Worm (Caenorhabditis elegans): ENCODE results near the gene F53B3.5.

F53B3.5 gene

ce11 chrX:2843508-2843907 is 35.9 kb downstream of the F53B3.5 start:
- TF ChIP-seq ztf-11 (tag; optimal IDR thresholded peaks at IDR 0.05) (no peak), ceh-83 (GFP tag; optimal IDR thresholded peaks at IDR 0.05) (peak; percentile 48)

ce11 chrX:2841754-2842153 is 37.6 kb downstream of the F53B3.5 start:
- TF ChIP-seq sptf-1 (tag; optimal IDR thresholded peaks at IDR 0.05) (no peak), mep-1 (tag; optimal IDR thresholded peaks at IDR 0.05) (no peak), unc-39 (tag; optimal IDR thresholded peaks at IDR 0.05) (no peak), unc-120 (tag; optimal IDR thresholded peaks at IDR 0.05; ENCODE audit: poor library complexity, severe bottlenecking) (no peak), ceh-83 (GFP tag; optimal IDR thresholded peaks at IDR 0.05) (no peak), elt-3 (tag; optimal IDR thresholded peaks at IDR 0.05) (no peak), ztf-11 (tag; optimal IDR thresholded peaks at IDR 0.05) (no peak), nhr-28 (tag; optimal IDR thresholded peaks at IDR 0.05) (no peak), cnd-1 (tag; optimal IDR thresholded peaks at IDR 0.05) (no peak), nhr-12 (tag; optimal IDR thresholded peaks at IDR 0.05) (no peak), lin-32 (GFP tag; optimal IDR thresholded peaks at IDR 0.05) (no peak), lsy-2 (tag; optimal IDR thresholded peaks at IDR 0.05) (no peak), pha-4 (tag; optimal IDR thresholded peaks at IDR 0.05) (no peak), bed-3 (GFP tag; optimal IDR thresholded peaks at IDR 0.05) (no peak), tbx-8 (GFP tag; optimal IDR thresholded peaks at IDR 0.05) (no peak), drap-1 (GFP tag; optimal IDR thresholded peaks at IDR 0.05) (no peak)

- TF ChIP-seq nhr-2 (tag; optimal IDR thresholded peaks at IDR 0.05) (no peak), sem-2 (GFP tag; optimal IDR thresholded peaks at IDR 0.05) (no peak), cnd-1 (tag; optimal IDR thresholded peaks at IDR 0.05) (no peak), ces-1 (GFP tag; optimal IDR thresholded peaks at IDR 0.05) (no peak), nhr-12 (tag; optimal IDR thresholded peaks at IDR 0.05) (no peak), nhr-76 (tag; optimal IDR thresholded peaks at IDR 0.05) (no peak), bed-3 (GFP tag; optimal IDR thresholded peaks at IDR 0.05) (no peak), lin-32 (GFP tag; optimal IDR thresholded peaks at IDR 0.05) (no peak), tbx-8 (GFP tag; optimal IDR thresholded peaks at IDR 0.05) (no peak), nhr-237 (tag; optimal IDR thresholded peaks at IDR 0.05) (no peak), unc-62 (GFP tag; optimal IDR thresholded peaks at IDR 0.05) (no peak), nhr-28 (tag; optimal IDR thresholded peaks at IDR 0.05) (no peak), flh-1 (GFP tag; optimal IDR thresholded peaks at IDR 0.05) (no peak), ceh-39 (tag; optimal IDR thresholded peaks at IDR 0.05) (no peak), ham-2 (GFP tag; optimal IDR thresholded peaks at IDR 0.05) (no peak), unc-120 (tag; optimal IDR thresholded peaks at IDR 0.05; ENCODE audit: poor library complexity, severe bottlenecking) (no peak), zip-8 (tag; optimal IDR thresholded peaks at IDR 0.05) (no peak), ceh-83 (GFP tag; optimal IDR thresholded peaks at IDR 0.05) (no peak), lsy-2 (tag; optimal IDR thresholded peaks at IDR 0.05) (no peak), lin-13 (tag; optimal IDR thresholded peaks at IDR 0.05) (no peak)
Observed at ce11 chrX:2840287-2840686, 39.1 kb downstream of the F53B3.5 start, which contains the start of gene Y71H10B.1. TSS of gene Y71H10B.1 (minus strand) at chrX:2840292.

- TF ChIP-seq sem-2 (GFP tag; optimal IDR thresholded peaks at IDR 0.05) = no peak
- TF ChIP-seq M03D4.4 (tag; optimal IDR thresholded peaks at IDR 0.05) = no peak
- TF ChIP-seq drap-1 (GFP tag; optimal IDR thresholded peaks at IDR 0.05) = no peak
- no peak for TF ChIP-seq nhr-12 (tag; optimal IDR thresholded peaks at IDR 0.05)
- no peak for TF ChIP-seq nhr-28 (tag; optimal IDR thresholded peaks at IDR 0.05)
- TF ChIP-seq lin-13 (tag; optimal IDR thresholded peaks at IDR 0.05) = no peak
- no peak for TF ChIP-seq blmp-1 (tag; optimal IDR thresholded peaks at IDR 0.05)
Observed at ce11 chrX:2838619-2839018, 40.8 kb downstream of the F53B3.5 start.

ce11 chrX:2837477-2837876 is 41.9 kb downstream of the F53B3.5 start:
- TF ChIP-seq snpc-4 (tag; optimal IDR thresholded peaks at IDR 0.05) = no peak
- no peak for TF ChIP-seq blmp-1 (tag; optimal IDR thresholded peaks at IDR 0.05)
- TF ChIP-seq mls-2 (tag; optimal IDR thresholded peaks at IDR 0.05) = no peak
- no peak for TF ChIP-seq unc-120 (tag; optimal IDR thresholded peaks at IDR 0.05; ENCODE audit: poor library complexity, severe bottlenecking)
- no peak for TF ChIP-seq lin-32 (GFP tag; optimal IDR thresholded peaks at IDR 0.05)
- TF ChIP-seq bed-3 (GFP tag; optimal IDR thresholded peaks at IDR 0.05) = no peak
- no peak for TF ChIP-seq mep-1 (tag; optimal IDR thresholded peaks at IDR 0.05)
- TF ChIP-seq elt-3 (tag; optimal IDR thresholded peaks at IDR 0.05) = no peak
- TF ChIP-seq sptf-1 (tag; optimal IDR thresholded peaks at IDR 0.05) = no peak
- no peak for TF ChIP-seq hlh-1 (tag; optimal IDR thresholded peaks at IDR 0.05)
- TF ChIP-seq ham-2 (GFP tag; optimal IDR thresholded peaks at IDR 0.05) = no peak
- no peak for TF ChIP-seq unc-62 (GFP tag; optimal IDR thresholded peaks at IDR 0.05)
- no peak for TF ChIP-seq flh-1 (GFP tag; optimal IDR thresholded peaks at IDR 0.05)
- TF ChIP-seq lsy-2 (tag; optimal IDR thresholded peaks at IDR 0.05) = no peak
- no peak for TF ChIP-seq ces-1 (GFP tag; optimal IDR thresholded peaks at IDR 0.05)
- no peak for TF ChIP-seq unc-39 (tag; optimal IDR thresholded peaks at IDR 0.05)
- TF ChIP-seq pha-4 (tag; optimal IDR thresholded peaks at IDR 0.05) = no peak
- no peak for TF ChIP-seq elt-1 (tag; optimal IDR thresholded peaks at IDR 0.05; ENCODE audit: borderline replicate concordance, insufficient read depth)
- no peak for TF ChIP-seq ztf-11 (tag; optimal IDR thresholded peaks at IDR 0.05)
- no peak for TF ChIP-seq nhr-2 (tag; optimal IDR thresholded peaks at IDR 0.05)

Measured in whole organism, mixed stage, embryonic.